Worm (Caenorhabditis elegans) whole organism, L4 larva: ENCODE measurements around the gene clec-41.

ENCODE experiments used
- F26F4.8 ChIP-seq: fragments of 200-800 bp; sonication (Bioruptor generic); conservative IDR thresholded peaks from 2 replicates; pipeline ENCODE4 v1.3.6; 2022; ENCODE audit warnings: missing genetic modification characterization, missing compliant biosample characterization
- F44E2.7 ChIP-seq: fragments of 200-800 bp; sonication (Bioruptor generic); IDR thresholded peaks from 2 replicates; pipeline ENCODE4 v2.1.2; 2022; ENCODE audit warnings: missing genetic modification characterization, missing compliant biosample characterization
- Y105C5A.15 ChIP-seq: fragments of 200-800 bp; sonication (Bioruptor generic); IDR thresholded peaks from 2 replicates; pipeline ENCODE4 v1.3.6; 2022; ENCODE audit warnings: missing genetic modification characterization, missing compliant biosample characterization
- Y5F2A.4 ChIP-seq: fragments of 200-800 bp; sonication (Bioruptor generic); optimal IDR thresholded peaks from 2 replicates; lab custom pipeline; 2018; ENCODE audit warnings: mild to moderate bottlenecking, missing genetic modification characterization, missing compliant biosample characterization
- ZK337.2 ChIP-seq: fragments of 200-800 bp; sonication (Bioruptor generic); IDR thresholded peaks from 2 replicates; pipeline ENCODE4 v1.3.6; 2022; ENCODE audit warnings: missing genetic modification reagents, missing genetic modification characterization, missing compliant biosample characterization
- aha-1 ChIP-seq: fragments of 150-350 bp; peaks from one replicate; lab custom pipeline; 2014; ENCODE audit warnings: missing biosample characterization, missing genetic modification characterization
- ceh-28 ChIP-seq: fragments of 150-350 bp; optimal IDR thresholded peaks from 2 replicates; lab custom pipeline; 2014; ENCODE audit warnings: missing biosample characterization, missing genetic modification reagents, missing genetic modification characterization
- ces-1 ChIP-seq: fragments of 150-350 bp; sonication (generic microtip); optimal IDR thresholded peaks from 4 replicates; lab custom pipeline; 2014; ENCODE audit warnings: missing biosample characterization, missing genetic modification reagents, missing genetic modification characterization
- cey-2 ChIP-seq: sonication (generic microtip); optimal IDR thresholded peaks from 3 replicates; lab custom pipeline; 2017; ENCODE audit warnings: missing genetic modification characterization, mild to moderate bottlenecking, missing compliant biosample characterization, antibody characterized with exemption, borderline replicate concordance; ENCODE audit not compliant: insufficient read depth
- daf-16 ChIP-seq, 3 experiments: sonication (generic microtip); optimal IDR thresholded peaks; 2 replicates each; lab custom pipeline; 2016 to 2017; ENCODE audit warnings: missing genetic modification characterization in 3 of 3, missing genetic modification reagents in 3 of 3, mild to moderate bottlenecking in 2 of 3, missing compliant biosample characterization in 2 of 3, missing biosample characterization in 1 of 3, moderate library complexity in 1 of 3
- daf-8 ChIP-seq: fragments of 200-800 bp; sonication (Bioruptor generic); IDR thresholded peaks from 2 replicates; pipeline ENCODE4 v1.3.6; 2022; ENCODE audit warnings: missing genetic modification characterization, missing compliant biosample characterization
- dmd-8 ChIP-seq: fragments of 200-800 bp; sonication (Bioruptor generic); IDR thresholded peaks from 2 replicates; pipeline ENCODE4 v1.3.6; 2022; ENCODE audit warnings: missing genetic modification characterization, missing compliant biosample characterization
- dmd-9 ChIP-seq: fragments of 200-800 bp; sonication (Bioruptor generic); IDR thresholded peaks from 2 replicates; pipeline ENCODE4 v1.3.6; 2022; ENCODE audit warnings: missing genetic modification reagents, missing genetic modification characterization, missing compliant biosample characterization
- dpl-1 ChIP-seq: fragments of 150-350 bp; optimal IDR thresholded peaks from 2 replicates; lab custom pipeline; 2014; ENCODE audit warnings: missing biosample characterization, missing genetic modification reagents, missing genetic modification characterization
- dve-1 ChIP-seq: sonication (generic microtip); optimal IDR thresholded peaks from 2 replicates; lab custom pipeline; 2017; ENCODE audit warnings: antibody characterized with exemption, mild to moderate bottlenecking, missing genetic modification characterization, missing compliant biosample characterization; ENCODE audit not compliant: insufficient read depth
- egl-27 ChIP-seq: sonication (generic microtip); optimal IDR thresholded peaks from 3 replicates; lab custom pipeline; 2017; ENCODE audit warnings: missing biosample characterization, missing genetic modification reagents, missing genetic modification characterization
- hif-1 ChIP-seq, 2 experiments: sonication (generic microtip); optimal IDR thresholded peaks; 2 replicates each; lab custom pipeline; 2016 to 2017; ENCODE audit warnings: missing compliant biosample characterization in 2 of 2, missing genetic modification characterization in 2 of 2, missing genetic modification reagents in 2 of 2, missing genotype in 2 of 2, mild to moderate bottlenecking in 1 of 2
- hlh-30 ChIP-seq: sonication (generic microtip); optimal IDR thresholded peaks from 2 replicates; lab custom pipeline; 2017; ENCODE audit warnings: antibody characterized with exemption, mild to moderate bottlenecking, missing genetic modification characterization, missing compliant biosample characterization; ENCODE audit not compliant: insufficient read depth
- hmg-1.1 ChIP-seq: fragments of 200-800 bp; sonication (Bioruptor generic); IDR thresholded peaks from 2 replicates; pipeline ENCODE4 v1.3.6; 2022; ENCODE audit warnings: missing genetic modification reagents, missing genetic modification characterization, missing compliant biosample characterization
- lin-29 ChIP-seq: fragments of 200-800 bp; sonication (Bioruptor generic); IDR thresholded peaks from 2 replicates; pipeline ENCODE4 v1.3.6; 2022; ENCODE audit warnings: missing genetic modification reagents, missing genetic modification characterization, missing compliant biosample characterization
- lin-38 ChIP-seq: fragments of 200-800 bp; sonication (Bioruptor generic); IDR thresholded peaks from 2 replicates; pipeline ENCODE4 v1.3.6; 2022; ENCODE audit warnings: missing genetic modification reagents, missing genetic modification characterization, missing compliant biosample characterization
- lin-39 ChIP-seq: fragments of 150-350 bp; optimal IDR thresholded peaks from 2 replicates; lab custom pipeline; 2014; ENCODE audit warnings: missing biosample characterization, missing genetic modification reagents, missing genetic modification characterization
- mxl-2 ChIP-seq: fragments of 200-800 bp; sonication (Bioruptor generic); conservative IDR thresholded peaks from 2 replicates; pipeline ENCODE4 v1.3.6; 2022; ENCODE audit warnings: missing genetic modification reagents, missing genetic modification characterization, missing compliant biosample characterization
- mxl-3 ChIP-seq: fragments of 200-800 bp; sonication (Bioruptor generic); optimal IDR thresholded peaks from 2 replicates; lab custom pipeline; 2018; ENCODE audit warnings: mild to moderate bottlenecking, missing genetic modification characterization, missing compliant biosample characterization
- nhr-102 ChIP-seq: sonication (generic microtip); optimal IDR thresholded peaks from 2 replicates; lab custom pipeline; 2016; ENCODE audit warnings: mild to moderate bottlenecking, missing genetic modification characterization, moderate library complexity, missing compliant biosample characterization
- nhr-28 ChIP-seq: fragments of 150-350 bp; optimal IDR thresholded peaks from 2 replicates; lab custom pipeline; 2014; ENCODE audit warnings: missing biosample characterization, missing genetic modification characterization
- nhr-41 ChIP-seq: fragments of 200-800 bp; sonication (Bioruptor generic); IDR thresholded peaks from 2 replicates; pipeline ENCODE4 v1.3.6; 2022; ENCODE audit warnings: missing genetic modification reagents, missing genetic modification characterization, missing compliant biosample characterization
- pha-4 ChIP-seq, 2 experiments: fragments of 150-350 bp in 1 of 2; fragments of 200-800 bp in 1 of 2; sonication (Bioruptor generic) in 1 of 2; IDR thresholded peaks in 1 of 2; optimal IDR thresholded peaks in 1 of 2; 2 replicates each; pipeline versions ENCODE4 v1.3.6 to Lab custom; 2014 to 2022; ENCODE audit warnings: missing genetic modification characterization in 2 of 2, missing genetic modification reagents in 2 of 2, missing biosample characterization in 1 of 2, missing compliant biosample characterization in 1 of 2
- php-3 ChIP-seq: fragments of 200-800 bp; sonication (Bioruptor generic); IDR thresholded peaks from 2 replicates; pipeline ENCODE4 v1.3.6; 2022; ENCODE audit warnings: missing genetic modification reagents, missing genetic modification characterization, missing compliant biosample characterization
- pqm-1 ChIP-seq: sonication (generic microtip); optimal IDR thresholded peaks from 2 replicates; lab custom pipeline; 2017; ENCODE audit warnings: missing biosample characterization, missing genetic modification characterization
- spr-3 ChIP-seq: fragments of 200-800 bp; sonication (Bioruptor generic); optimal IDR thresholded peaks from 2 replicates; lab custom pipeline; 2018; ENCODE audit warnings: mild to moderate bottlenecking, missing genetic modification characterization, missing compliant biosample characterization
- unc-39 ChIP-seq: sonication (generic microtip); optimal IDR thresholded peaks from 2 replicates; lab custom pipeline; 2017; ENCODE audit warnings: missing biosample characterization, missing genetic modification characterization
- unc-62 ChIP-seq, 3 experiments: fragments of 150-350 bp in 1 of 3; sonication (generic microtip); optimal IDR thresholded peaks in 2 of 3; peaks in 1 of 3; 1 replicate in 1 of 3; 2 replicates in 2 of 3; lab custom pipeline; 2014 to 2017; ENCODE audit warnings: missing biosample characterization in 3 of 3, missing genetic modification characterization in 3 of 3, missing genetic modification reagents in 3 of 3, missing genotype in 1 of 3
- zag-1 ChIP-seq: fragments of 150-350 bp; optimal IDR thresholded peaks from 2 replicates; lab custom pipeline; 2014; ENCODE audit warnings: missing biosample characterization, missing genetic modification characterization
- ztf-7 ChIP-seq: fragments of 150-350 bp; optimal IDR thresholded peaks from 2 replicates; lab custom pipeline; 2014; ENCODE audit warnings: missing biosample characterization, missing genetic modification characterization

The clec-41 gene

DNA sequence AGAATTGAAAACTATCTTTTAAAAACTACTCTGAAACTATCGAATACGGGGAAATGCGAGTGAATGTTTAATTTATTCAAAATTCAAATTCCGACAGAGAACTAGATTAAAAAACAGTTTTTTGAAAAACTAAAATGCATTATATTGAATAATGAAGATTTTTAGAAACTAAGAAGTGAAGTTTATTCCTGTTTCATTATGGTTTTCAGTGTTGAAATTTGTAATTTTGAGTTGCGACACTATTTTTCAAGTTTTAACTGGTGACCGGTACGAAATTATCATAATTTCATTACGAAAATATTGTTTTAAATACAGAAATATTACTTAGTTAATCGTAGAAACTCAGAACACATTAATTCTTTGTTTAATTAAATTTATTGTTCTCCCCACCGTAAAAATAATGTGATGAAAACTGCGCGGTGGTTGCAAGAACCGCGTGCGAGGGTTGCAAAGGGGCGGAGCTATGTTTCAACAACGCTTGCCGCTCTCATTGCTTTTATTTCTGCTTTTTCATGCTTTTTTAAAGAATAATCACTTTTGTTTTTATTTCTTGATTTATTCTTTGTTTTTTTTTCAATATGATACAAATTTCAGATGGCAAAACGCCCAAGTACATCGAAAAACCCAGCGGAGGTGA lies 38.3 kb upstream of the clec-41 start, which contains the start of gene him-17 (continued):
- TF ChIP-seq F44E2.7: no peak
- TF ChIP-seq lin-39 (tag; lab: Kevin White, UChicago): no peak
- TF ChIP-seq Y105C5A.15 (GFP tag; lab: Robert Waterston, UW): no peak
- TF ChIP-seq hmg-1.1: peak; percentile 50; the same call in 1 of the 2 replicates
- no peak for TF ChIP-seq lin-29 (GFP tag; lab: Robert Waterston, UW)
- TF ChIP-seq dve-1: peak; percentile 62
- TF ChIP-seq pqm-1 (tag; lab: Kevin White, UChicago): no peak
- TF ChIP-seq nhr-102 (tag; lab: Kevin White, UChicago): no peak
- TF ChIP-seq dmd-9: no peak
- TF ChIP-seq ces-1 (GFP tag; lab: Kevin White, UChicago): no peak
- no peak for TF ChIP-seq ztf-7
- TF ChIP-seq mxl-2 (GFP tag; lab: Robert Waterston, UW): no peak
- TF ChIP-seq daf-8 (GFP tag; lab: Robert Waterston, UW): no peak
- TF ChIP-seq pha-4 (GFP tag; IDR thresholded peaks at IDR 0.05; lab: Robert Waterston, UW): no peak
- no peak for TF ChIP-seq pha-4 (tag; optimal IDR thresholded peaks at IDR 0.05; lab: Kevin White, UChicago)
- no peak for TF ChIP-seq Y5F2A.4
- TF ChIP-seq dpl-1: peak; percentile 25
- no peak for TF ChIP-seq hif-1 (tag; optimal IDR thresholded peaks at IDR 0.05; lab: Kevin White, UChicago)
- TF ChIP-seq unc-39 (tag; lab: Kevin White, UChicago): no peak
- no peak for TF ChIP-seq F26F4.8 (GFP tag; lab: Robert Waterston, UW)

DNA sequence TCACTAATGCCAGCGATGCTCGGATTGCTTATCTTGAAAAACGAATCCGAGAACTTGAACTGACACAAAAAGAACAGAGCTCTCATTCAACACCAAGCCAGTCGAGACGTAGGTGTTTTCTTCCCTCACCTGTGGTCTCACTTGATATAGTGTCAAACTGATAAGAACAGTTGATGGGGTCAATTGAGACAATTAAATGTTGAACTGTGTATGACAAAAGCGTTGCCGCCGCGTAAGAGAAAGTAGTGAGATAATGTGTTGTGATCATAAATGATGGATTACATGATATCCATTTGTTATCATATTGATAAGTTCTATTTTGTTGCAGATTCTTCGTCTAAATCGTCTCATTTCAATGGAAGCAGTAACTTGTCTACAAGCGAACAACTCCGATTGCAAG lies 35.8 kb upstream of the clec-41 start:
- peak; percentile 27; the same call in 1 of the 2 replicates for TF ChIP-seq nhr-41 (GFP tag; lab: Robert Waterston, UW)
- TF ChIP-seq dmd-8 (GFP tag; lab: Robert Waterston, UW): no peak
- no peak for TF ChIP-seq lin-38
- no peak for TF ChIP-seq zag-1 (tag; lab: Kevin White, UChicago)
- TF ChIP-seq aha-1: peak; percentile 53
- peak; percentile 9 for TF ChIP-seq mxl-3 (GFP tag; lab: Kevin White, UChicago)
- no peak for TF ChIP-seq daf-16 (GFP tag; optimal IDR thresholded peaks at IDR 0.05; lab: Kevin White, UChicago)
- peak; percentile 5 for TF ChIP-seq daf-16 (tag; optimal IDR thresholded peaks at IDR 0.05; lab: Kevin White, UChicago)
- no peak for TF ChIP-seq spr-3 (GFP tag; lab: Kevin White, UChicago)
- TF ChIP-seq ZK337.2 (GFP tag; lab: Robert Waterston, UW): no peak
- 0 out of 2 replicates have a peak, but pooled peaks have one; percentile 15 for TF ChIP-seq php-3 (GFP tag; lab: Robert Waterston, UW)
- peak; percentile 56 for TF ChIP-seq nhr-28 (tag; lab: Kevin White, UChicago)
- TF ChIP-seq hlh-30 (tag; lab: Kevin White, UChicago): peak; percentile 11

DNA sequence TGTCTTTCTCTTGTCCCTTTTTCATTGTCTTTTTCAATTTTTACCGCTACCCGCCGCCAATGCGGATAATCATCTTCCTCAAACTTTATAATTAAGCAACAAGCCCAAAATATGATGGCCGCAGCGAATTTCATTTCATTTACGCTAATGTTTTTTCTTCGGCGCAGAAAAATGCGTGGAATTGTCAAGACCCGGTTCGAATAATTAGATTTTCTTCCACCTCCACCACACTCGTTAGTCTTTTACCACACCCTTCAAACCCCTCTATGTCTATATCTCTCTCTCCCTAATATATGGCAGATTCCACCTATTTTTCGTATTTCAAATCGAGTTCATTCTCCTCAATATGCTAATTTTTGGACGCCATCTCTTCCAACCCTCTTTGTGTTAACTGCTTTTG lies 32.6 kb upstream of the clec-41 start:
- TF ChIP-seq unc-62 (GFP tag; optimal IDR thresholded peaks at IDR 0.05 in 1 of 2; lab: Kevin White, UChicago) (peak in 1 of 2 experiments; percentile 63), unc-62 (tag; optimal IDR thresholded peaks at IDR 0.05; lab: Kevin White, UChicago) (no peak), egl-27 (no peak), mxl-3 (GFP tag; lab: Kevin White, UChicago) (no peak)
- TF ChIP-seq, all 104 proteins: peak for 1

DNA sequence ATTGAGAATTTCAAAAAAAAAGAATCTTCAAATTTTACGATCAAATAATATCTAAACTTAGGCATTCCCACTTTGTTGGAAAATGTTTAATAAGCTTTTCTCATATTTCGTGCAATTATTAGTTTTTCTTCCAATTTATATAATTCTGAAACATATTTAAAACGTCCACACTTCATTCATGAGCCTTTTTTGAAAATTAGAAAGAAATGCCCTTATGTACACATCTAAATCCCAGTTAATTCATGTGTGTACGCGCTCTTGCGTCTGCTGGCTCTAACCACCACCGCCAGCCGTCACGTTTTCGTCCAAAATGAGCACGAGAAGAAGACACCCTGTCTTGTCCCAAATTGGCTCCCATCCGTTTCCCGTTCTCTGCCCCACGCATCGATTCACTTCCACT lies 28.7 kb upstream of the clec-41 start:
- TF ChIP-seq ceh-28 (tag; lab: Kevin White, UChicago) (no peak), cey-2 (tag; lab: Kevin White, UChicago) (no peak), aha-1 (peak; percentile 93), hlh-30 (tag; lab: Kevin White, UChicago) (peak; percentile 34)
